Fruit fly (Drosophila melanogaster): ENCODE data around the gene ND-13B.

ND-13B gene

dm6 chr3L:10665433-10666150, 28.3 kb downstream of the ND-13B start (continued):
- TF ChIP-seq CG18764 (GFP tag; optimal IDR thresholded peaks at IDR 0.05) (peak; percentile 91), CG7987 (GFP tag; optimal IDR thresholded peaks at IDR 0.05) (peak; percentile 89), CHES-1-like (GFP tag; optimal IDR thresholded peaks at IDR 0.05) (peak; percentile 62), cad (GFP tag; optimal IDR thresholded peaks at IDR 0.05) (no peak), lab (GFP tag; optimal IDR thresholded peaks at IDR 0.05) (peak; percentile 96), Jarid2 (GFP tag; optimal IDR thresholded peaks at IDR 0.05) (peak; percentile 90), z (GFP tag; IDR thresholded peaks at IDR 0.05) (no peak; the same call in 2 of the 3 replicates), CG11085 (GFP tag; IDR thresholded peaks at IDR 0.05) (no peak; the same call in none of the 2 replicates), row (GFP tag; IDR thresholded peaks at IDR 0.05) (peak; percentile 97), ato (GFP tag; IDR thresholded peaks at IDR 0.05; ENCODE audit: partially characterized antibody) (no peak), kah (GFP tag; optimal IDR thresholded peaks at IDR 0.05) (peak; percentile 94), zf30C (GFP tag; optimal IDR thresholded peaks at IDR 0.05) (no peak), CG34376 (GFP tag; optimal IDR thresholded peaks at IDR 0.05) (peak; percentile 96), CG11247 (GFP tag; IDR thresholded peaks at IDR 0.05) (no peak; the same call in none of the 2 replicates), CG16779 (GFP tag; IDR thresholded peaks at IDR 0.05) (0 out of 2 replicates have a peak, but pooled peaks have one; percentile 57), ssp (GFP tag; IDR thresholded peaks at IDR 0.05) (peak; percentile 78), fd102C (GFP tag; optimal IDR thresholded peaks at IDR 0.05) (peak; percentile 90), Gsc (GFP tag; IDR thresholded peaks at IDR 0.05) (no peak), CG13287 (GFP tag; IDR thresholded peaks at IDR 0.05; ENCODE audit: partially characterized antibody) (no peak), H2.0 (GFP tag; IDR thresholded peaks at IDR 0.05) (peak; percentile 88), CG31388 (GFP tag; optimal IDR thresholded peaks at IDR 0.05) (peak; percentile 68), ap (GFP tag; IDR thresholded peaks at IDR 0.05) (peak; percentile 86), Ravus (GFP tag; IDR thresholded peaks at IDR 0.05) (peak; percentile 65), lmd (GFP tag; IDR thresholded peaks at IDR 0.05) (peak; percentile 95), otp (GFP tag; IDR thresholded peaks at IDR 0.05) (peak; percentile 83), Doc3 (GFP tag; IDR thresholded peaks at IDR 0.05; ENCODE audit: partially characterized antibody) (no peak), bab2 (GFP tag; optimal IDR thresholded peaks at IDR 0.05) (peak; percentile 89), CG18262 (tag; optimal IDR thresholded peaks at IDR 0.05) (peak; percentile 100), CG15073 (GFP tag; optimal IDR thresholded peaks at IDR 0.05) (peak; percentile 79), CG17802 (tag; optimal IDR thresholded peaks at IDR 0.05) (peak; percentile 76), CG16815 (GFP tag; optimal IDR thresholded peaks at IDR 0.05) (peak; percentile 97), CG14050 (GFP tag; IDR thresholded peaks at IDR 0.05) (peak; percentile 84), hb (GFP tag; IDR thresholded peaks at IDR 0.05; ENCODE audit: partially characterized antibody) (no peak), tll (GFP tag; optimal IDR thresholded peaks at IDR 0.05) (peak in 1 of 2 experiments; percentile 91), rib (GFP tag; IDR thresholded peaks at IDR 0.05) (no peak), NK7.1 (GFP tag; optimal IDR thresholded peaks at IDR 0.05) (peak; percentile 67), BEAF-32 (GFP tag; optimal IDR thresholded peaks at IDR 0.05) (peak; percentile 21), CG2889 (GFP tag; IDR thresholded peaks at IDR 0.05) (peak; percentile 84), Ssrp (tag; optimal IDR thresholded peaks at IDR 0.05) (peak; percentile 98), prd (optimal IDR thresholded peaks at IDR 0.05) (no peak), prd (GFP tag; IDR thresholded peaks at IDR 0.05) (peak; percentile 94), Max (GFP tag; optimal IDR thresholded peaks at IDR 0.05) (peak; percentile 97), kay (GFP tag; optimal IDR thresholded peaks at IDR 0.05) (peak; percentile 85), fru (optimal IDR thresholded peaks at IDR 0.05) (no peak), Deaf1 (tag; optimal IDR thresholded peaks at IDR 0.05) (peak; percentile 87), bowl (GFP tag; IDR thresholded peaks at IDR 0.05) (peak; percentile 78), hth (optimal IDR thresholded peaks at IDR 0.05) (no peak), CG16863 (GFP tag; optimal IDR thresholded peaks at IDR 0.05) (peak; percentile 82), disco-r (GFP tag; optimal IDR thresholded peaks at IDR 0.05) (peak; percentile 75), C15 (GFP tag; IDR thresholded peaks at IDR 0.05) (peak; percentile 79; the same call in 2 of the 3 replicates)
